Fruit fly (Drosophila melanogaster) whole organism, wandering third instar larva: ENCODE measurements around the gene Cyp313a3.

Experiments
- Dfd ChIP-seq: fragments of >200 bp; optimal IDR thresholded peaks from 2 replicates; lab custom pipeline; 2017; ENCODE audit warnings: missing biosample characterization, missing genetic modification characterization
- Dif ChIP-seq: fragments of 200-275, 200-300 bp; sonication (Bioruptor generic); optimal IDR thresholded peaks from 2 replicates; lab custom pipeline; 2018; ENCODE audit warnings: missing biosample characterization, missing genetic modification characterization; ENCODE audit not compliant: partially characterized antibody
- HLH106 ChIP-seq: fragments of 200-800 bp; optimal IDR thresholded peaks from 3 replicates; lab custom pipeline; 2019; ENCODE audit warnings: missing biosample characterization, mild to moderate bottlenecking, missing genetic modification characterization, moderate library complexity
- Hnf4 ChIP-seq: fragments of 200-800 bp; sonication (Bioruptor generic); optimal IDR thresholded peaks from 2 replicates; lab custom pipeline; 2016; ENCODE audit warnings: missing biosample characterization, mild to moderate bottlenecking, missing genetic modification characterization
- Hr83 ChIP-seq: fragments of 200-300 bp; sonication (Bioruptor generic); optimal IDR thresholded peaks from 2 replicates; lab custom pipeline; 2016; ENCODE audit warnings: missing biosample characterization, mild to moderate bottlenecking, missing genetic modification characterization, moderate library complexity; ENCODE audit not compliant: poor library complexity, severe bottlenecking
- Jra ChIP-seq: sonication (Bioruptor generic); optimal IDR thresholded peaks from 2 replicates; lab custom pipeline; 2016; ENCODE audit warnings: missing biosample characterization, missing genetic modification characterization
- Mio ChIP-seq: sonication (Bioruptor generic); optimal IDR thresholded peaks from 2 replicates; lab custom pipeline; 2016; ENCODE audit warnings: missing biosample characterization, missing genetic modification characterization
- N ChIP-seq: fragments of >200 bp; optimal IDR thresholded peaks from 2 replicates; lab custom pipeline; 2018; ENCODE audit warnings: missing biosample characterization, missing external identifiers, missing genetic modification characterization
- OdsH ChIP-seq: fragments of 200-800 bp; sonication (Bioruptor generic); optimal IDR thresholded peaks from 2 replicates; lab custom pipeline; 2016; ENCODE audit warnings: missing biosample characterization, mild to moderate bottlenecking, missing genetic modification characterization
- Vsx2 ChIP-seq: fragments of 200-300, 225-300 bp; sonication (Bioruptor generic); optimal IDR thresholded peaks from 2 replicates; lab custom pipeline; 2018; ENCODE audit warnings: missing biosample characterization, missing genetic modification characterization; ENCODE audit not compliant: partially characterized antibody
- br ChIP-seq: fragments of 200-800 bp; sonication (Bioruptor generic); optimal IDR thresholded peaks from 2 replicates; lab custom pipeline; 2016; ENCODE audit warnings: missing biosample characterization, missing genetic modification characterization
- dsf ChIP-seq: sonication (Bioruptor generic); optimal IDR thresholded peaks from 2 replicates; lab custom pipeline; 2016; ENCODE audit warnings: missing biosample characterization, missing genetic modification characterization, borderline replicate concordance
- foxo ChIP-seq, 2 experiments: fragments of 200-800 bp; sonication (Bioruptor generic); optimal IDR thresholded peaks; 2 replicates in 1 of 2; 3 replicates in 1 of 2; lab custom pipeline; 2016 to 2017; ENCODE audit warnings: missing biosample characterization in 2 of 2, missing genetic modification characterization in 2 of 2
- fru ChIP-seq: fragments of 200-800 bp; sonication (Bioruptor generic); optimal IDR thresholded peaks from 3 replicates; lab custom pipeline; 2016; ENCODE audit warnings: missing biosample characterization, mild to moderate bottlenecking, missing genetic modification characterization
- jim ChIP-seq: fragments of 175-275, 200-325 bp; sonication (Bioruptor generic); optimal IDR thresholded peaks from 2 replicates; lab custom pipeline; 2016; ENCODE audit warnings: missing biosample characterization, mild to moderate bottlenecking, missing genetic modification characterization
- lola ChIP-seq: fragments of >200 bp; optimal IDR thresholded peaks from 2 replicates; lab custom pipeline; 2017; ENCODE audit warnings: missing biosample characterization, missing genetic modification characterization
- pan ChIP-seq: fragments of >200 bp; optimal IDR thresholded peaks from 2 replicates; lab custom pipeline; 2017
- tai ChIP-seq: sonication (Bioruptor generic); optimal IDR thresholded peaks from 2 replicates; lab custom pipeline; 2016; ENCODE audit warnings: missing biosample characterization, missing genetic modification characterization
- usp ChIP-seq: fragments of >200 bp; optimal IDR thresholded peaks from 2 replicates; lab custom pipeline; 2017; ENCODE audit warnings: missing biosample characterization, missing genetic modification characterization

The Cyp313a3 gene

dm6 chr3R:12196100-12196499 lies 43.0 kb downstream of the Cyp313a3 start:
- no peak for TF ChIP-seq dsf (GFP tag; lab: Kevin White, UChicago)
- peak; percentile 25 for TF ChIP-seq fru (GFP tag; lab: Kevin White, UChicago)
- no peak for TF ChIP-seq usp (GFP tag; lab: Kevin White, UChicago)
- no peak for TF ChIP-seq Hr83 (GFP tag; lab: Kevin White, UChicago)
- peak; percentile 26 for TF ChIP-seq HLH106 (tag; lab: Kevin White, UChicago)
- no peak for TF ChIP-seq pan (lab: Kevin White, UChicago)
- TF ChIP-seq OdsH (GFP tag; lab: Kevin White, UChicago): no peak
- TF ChIP-seq N (GFP tag; lab: Kevin White, UChicago): no peak
- peak in 1 of 2 experiments; percentile 43 for TF ChIP-seq foxo (GFP tag; optimal IDR thresholded peaks at IDR 0.05; lab: Kevin White, UChicago)

- TF ChIP-seq br (GFP tag; lab: Kevin White, UChicago) (no peak), jim (GFP tag; lab: Kevin White, UChicago) (no peak), Mio (GFP tag; lab: Kevin White, UChicago) (no peak), Hnf4 (no peak), lola (GFP tag; lab: Kevin White, UChicago) (no peak), tai (GFP tag; lab: Kevin White, UChicago) (no peak), Jra (GFP tag; lab: Kevin White, UChicago) (no peak), HLH106 (tag; lab: Kevin White, UChicago) (no peak), Vsx2 (no peak), Dif (no peak), foxo (GFP tag; optimal IDR thresholded peaks at IDR 0.05; lab: Kevin White, UChicago) (no peak), Dfd (no peak)
Measured at dm6 chr3R:12194911-12195310, 44.2 kb downstream of the Cyp313a3 start, which contains the start of the genes eIF3d2 and CG43450. TSS of gene eIF3d2 (minus strand) at chr3R:12195011. TSS of gene CG43450 (plus strand) at chr3R:12195294.
